Worm (Caenorhabditis elegans) whole organism, L4 larva: ENCODE measurements around the gene str-264.

Experiments
- F10B5.3 ChIP-seq: sonication (generic microtip); optimal IDR thresholded peaks from 2 replicates; lab custom pipeline; 2016; ENCODE audit warnings: mild to moderate bottlenecking, missing genetic modification characterization, missing compliant biosample characterization
- F37D6.2 ChIP-seq: sonication (generic microtip); optimal IDR thresholded peaks from 2 replicates; lab custom pipeline; 2016; ENCODE audit warnings: mild to moderate bottlenecking, missing genetic modification characterization, missing compliant biosample characterization
- F49E8.2 ChIP-seq: sonication (generic microtip); optimal IDR thresholded peaks from 2 replicates; lab custom pipeline; 2016; ENCODE audit warnings: missing compliant biosample characterization, mild to moderate bottlenecking, missing genetic modification characterization, borderline replicate concordance
- R02D3.7 ChIP-seq: fragments of 150-350 bp; sonication (generic microtip); optimal IDR thresholded peaks from 3 replicates; lab custom pipeline; 2014; ENCODE audit warnings: missing biosample characterization, missing genetic modification characterization
- T26A8.4 ChIP-seq: fragments of 200-800 bp; sonication (Bioruptor generic); IDR thresholded peaks from 2 replicates; pipeline ENCODE4 v1.3.6; 2022; ENCODE audit warnings: missing genetic modification characterization, missing compliant biosample characterization
- Y105C5A.15 ChIP-seq: fragments of 200-800 bp; sonication (Bioruptor generic); IDR thresholded peaks from 2 replicates; pipeline ENCODE4 v1.3.6; 2022; ENCODE audit warnings: missing genetic modification characterization, missing compliant biosample characterization
- ZK337.2 ChIP-seq: fragments of 200-800 bp; sonication (Bioruptor generic); IDR thresholded peaks from 2 replicates; pipeline ENCODE4 v1.3.6; 2022; ENCODE audit warnings: missing genetic modification reagents, missing genetic modification characterization, missing compliant biosample characterization
- ZK546.5 ChIP-seq, 2 experiments: sonication (generic microtip); optimal IDR thresholded peaks; 2 replicates each; lab custom pipeline; 2017; ENCODE audit warnings: missing biosample characterization in 2 of 2, missing genetic modification characterization in 2 of 2
- aha-1 ChIP-seq: fragments of 150-350 bp; peaks from one replicate; lab custom pipeline; 2014; ENCODE audit warnings: missing biosample characterization, missing genetic modification characterization
- arid-1 ChIP-seq: fragments of 200-800 bp; sonication (Bioruptor generic); conservative IDR thresholded peaks from 2 replicates; pipeline ENCODE4 v1.3.6; 2022; ENCODE audit warnings: missing genetic modification reagents, missing genetic modification characterization, missing compliant biosample characterization
- attf-4 ChIP-seq: sonication (generic microtip); optimal IDR thresholded peaks from 3 replicates; lab custom pipeline; 2017; ENCODE audit warnings: missing biosample characterization, missing genetic modification characterization
- daf-16 ChIP-seq, 3 experiments: sonication (generic microtip); optimal IDR thresholded peaks; 2 replicates each; lab custom pipeline; 2016 to 2017; ENCODE audit warnings: missing genetic modification characterization in 3 of 3, missing genetic modification reagents in 3 of 3, mild to moderate bottlenecking in 2 of 3, missing compliant biosample characterization in 2 of 3, missing biosample characterization in 1 of 3, moderate library complexity in 1 of 3
- daf-8 ChIP-seq: fragments of 200-800 bp; sonication (Bioruptor generic); IDR thresholded peaks from 2 replicates; pipeline ENCODE4 v1.3.6; 2022; ENCODE audit warnings: missing genetic modification characterization, missing compliant biosample characterization
- dmd-6 ChIP-seq: fragments of 200-800 bp; sonication (Bioruptor generic); IDR thresholded peaks from 2 replicates; pipeline ENCODE4 v1.3.6; 2022; ENCODE audit warnings: missing genetic modification reagents, missing genetic modification characterization, missing compliant biosample characterization
- duxl-1 ChIP-seq: sonication (generic microtip); optimal IDR thresholded peaks from 2 replicates; lab custom pipeline; 2016; ENCODE audit warnings: mild to moderate bottlenecking, missing genetic modification characterization, moderate library complexity, missing compliant biosample characterization; ENCODE audit not compliant: poor library complexity
- dve-1 ChIP-seq: sonication (generic microtip); optimal IDR thresholded peaks from 2 replicates; lab custom pipeline; 2017; ENCODE audit warnings: antibody characterized with exemption, mild to moderate bottlenecking, missing genetic modification characterization, missing compliant biosample characterization; ENCODE audit not compliant: insufficient read depth
- egl-27 ChIP-seq: sonication (generic microtip); optimal IDR thresholded peaks from 3 replicates; lab custom pipeline; 2017; ENCODE audit warnings: missing biosample characterization, missing genetic modification reagents, missing genetic modification characterization
- egl-43 ChIP-seq: fragments of 200-800 bp; sonication (Bioruptor generic); IDR thresholded peaks from 2 replicates; pipeline ENCODE4 v1.3.6; 2022; ENCODE audit warnings: missing genetic modification reagents, missing genetic modification characterization, missing compliant biosample characterization
- fos-1 ChIP-seq: fragments of 150-350 bp; optimal IDR thresholded peaks from 2 replicates; lab custom pipeline; 2014; ENCODE audit warnings: missing biosample characterization, missing genetic modification characterization
- hif-1 ChIP-seq, 2 experiments: sonication (generic microtip); optimal IDR thresholded peaks; 2 replicates each; lab custom pipeline; 2016 to 2017; ENCODE audit warnings: missing compliant biosample characterization in 2 of 2, missing genetic modification characterization in 2 of 2, missing genetic modification reagents in 2 of 2, missing genotype in 2 of 2, mild to moderate bottlenecking in 1 of 2
- lin-1 ChIP-seq: fragments of 200-800 bp; sonication (Bioruptor generic); IDR thresholded peaks from 2 replicates; pipeline ENCODE4 v1.3.6; 2022; ENCODE audit warnings: missing genetic modification reagents, missing genetic modification characterization, missing compliant biosample characterization
- lin-15B ChIP-seq: fragments of 150-350 bp; sonication (generic microtip); optimal IDR thresholded peaks from 3 replicates; lab custom pipeline; 2014; ENCODE audit warnings: missing biosample characterization, missing genetic modification characterization
- lin-39 ChIP-seq: fragments of 150-350 bp; optimal IDR thresholded peaks from 2 replicates; lab custom pipeline; 2014; ENCODE audit warnings: missing biosample characterization, missing genetic modification reagents, missing genetic modification characterization
- lir-3 ChIP-seq: sonication (generic microtip); optimal IDR thresholded peaks from 2 replicates; lab custom pipeline; 2016; ENCODE audit warnings: mild to moderate bottlenecking, missing genetic modification characterization, missing compliant biosample characterization
- lsy-2 ChIP-seq, 2 experiments: fragments of 150-350 bp in 1 of 2; sonication (generic microtip) in 1 of 2; optimal IDR thresholded peaks; 2 replicates each; lab custom pipeline; 2014 to 2017; ENCODE audit warnings: missing biosample characterization in 2 of 2, missing genetic modification characterization in 2 of 2
- madf-5 ChIP-seq, 2 experiments: fragments of 200-800 bp; sonication (Bioruptor generic); IDR thresholded peaks; 2 replicates each; pipeline ENCODE4 v1.3.6; 2022; ENCODE audit warnings: missing compliant biosample characterization in 2 of 2, missing genetic modification characterization in 2 of 2
- madf-9 ChIP-seq: fragments of 200-800 bp; sonication (Bioruptor generic); conservative IDR thresholded peaks from 2 replicates; pipeline ENCODE4 v1.3.6; 2022; ENCODE audit warnings: missing genetic modification reagents, missing genetic modification characterization, missing compliant biosample characterization
- mdl-1 ChIP-seq, 2 experiments: fragments of 150-350 bp in 1 of 2; sonication (generic microtip) in 1 of 2; optimal IDR thresholded peaks; 2 replicates each; lab custom pipeline; 2014 to 2017; ENCODE audit warnings: missing biosample characterization in 2 of 2, missing genetic modification characterization in 2 of 2
- nhr-237 ChIP-seq: sonication (generic microtip); optimal IDR thresholded peaks from 2 replicates; lab custom pipeline; 2017; ENCODE audit warnings: missing biosample characterization, missing genetic modification characterization
- nhr-25 ChIP-seq: sonication (generic microtip); optimal IDR thresholded peaks from 2 replicates; lab custom pipeline; 2017; ENCODE audit warnings: missing genetic modification characterization, mild to moderate bottlenecking, missing compliant biosample characterization, antibody characterized with exemption, moderate library complexity, borderline replicate concordance; ENCODE audit not compliant: insufficient read depth
- nhr-28 ChIP-seq: fragments of 150-350 bp; optimal IDR thresholded peaks from 2 replicates; lab custom pipeline; 2014; ENCODE audit warnings: missing biosample characterization, missing genetic modification characterization
- nhr-41 ChIP-seq: fragments of 200-800 bp; sonication (Bioruptor generic); IDR thresholded peaks from 2 replicates; pipeline ENCODE4 v1.3.6; 2022; ENCODE audit warnings: missing genetic modification reagents, missing genetic modification characterization, missing compliant biosample characterization
- nhr-48 ChIP-seq: sonication (generic microtip); optimal IDR thresholded peaks from 2 replicates; lab custom pipeline; 2016; ENCODE audit warnings: mild to moderate bottlenecking, missing genetic modification characterization, missing compliant biosample characterization
- nhr-77 ChIP-seq: fragments of 150-350 bp; optimal IDR thresholded peaks from 2 replicates; lab custom pipeline; 2014; ENCODE audit warnings: missing biosample characterization, missing genetic modification characterization
- pqm-1 ChIP-seq: sonication (generic microtip); optimal IDR thresholded peaks from 2 replicates; lab custom pipeline; 2017; ENCODE audit warnings: missing biosample characterization, missing genetic modification characterization
- rbr-2 ChIP-seq: sonication (generic microtip); optimal IDR thresholded peaks from 2 replicates; lab custom pipeline; 2016; ENCODE audit warnings: missing genotype, missing genetic modification characterization, missing compliant biosample characterization
- saeg-2 ChIP-seq: fragments of 200-800 bp; sonication (Bioruptor generic); IDR thresholded peaks from 2 replicates; pipeline ENCODE4 v1.3.6; 2022; ENCODE audit warnings: missing genetic modification reagents, missing genetic modification characterization, missing compliant biosample characterization
- sdz-12 ChIP-seq: fragments of 200-800 bp; sonication (Bioruptor generic); optimal IDR thresholded peaks from 2 replicates; lab custom pipeline; 2018; ENCODE audit warnings: mild to moderate bottlenecking, missing genetic modification characterization, missing compliant biosample characterization
- skn-1 ChIP-seq: fragments of 150-350 bp; optimal IDR thresholded peaks from 2 replicates; lab custom pipeline; 2014; ENCODE audit warnings: missing biosample characterization, missing genetic modification characterization
- unc-130 ChIP-seq: sonication (generic microtip); optimal IDR thresholded peaks from 2 replicates; lab custom pipeline; 2016; ENCODE audit warnings: missing genetic modification reagents, missing genetic modification characterization, missing compliant biosample characterization
- unc-62 ChIP-seq, 3 experiments: fragments of 150-350 bp in 1 of 3; sonication (generic microtip); optimal IDR thresholded peaks in 2 of 3; peaks in 1 of 3; 1 replicate in 1 of 3; 2 replicates in 2 of 3; lab custom pipeline; 2014 to 2017; ENCODE audit warnings: missing biosample characterization in 3 of 3, missing genetic modification characterization in 3 of 3, missing genetic modification reagents in 3 of 3, missing genotype in 1 of 3
- zfp-2 ChIP-seq: sonication (generic microtip); optimal IDR thresholded peaks from 2 replicates; lab custom pipeline; 2016; ENCODE audit warnings: mild to moderate bottlenecking, missing genetic modification characterization, missing compliant biosample characterization

str-264 gene

DNA sequence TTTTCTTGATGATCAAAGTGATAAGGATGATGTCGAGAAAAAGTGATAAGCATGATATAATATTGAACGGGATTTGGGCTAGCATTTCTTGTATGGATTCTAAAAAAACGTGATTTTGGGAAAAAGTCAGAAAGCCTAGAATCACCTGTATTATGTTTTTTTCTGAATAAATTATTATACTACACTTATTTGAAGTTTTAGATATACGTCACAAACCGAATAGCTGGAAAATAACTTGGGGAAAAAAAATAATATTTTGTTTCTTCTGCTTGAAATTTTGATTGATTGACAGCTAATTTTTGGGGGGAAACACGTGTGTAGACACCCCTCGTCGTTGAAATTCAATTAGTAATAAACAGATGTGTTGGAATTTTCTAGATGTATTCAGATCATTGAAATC lies at the start of gene str-264:
Gene str-264 (minus strand): TSS at position 101 of the 400 bp plus-strand sequence.
- no peak for TF ChIP-seq nhr-77 (tag; lab: Kevin White, UChicago)
- no peak for TF ChIP-seq madf-5 (GFP tag; IDR thresholded peaks at IDR 0.05; lab: Robert Waterston, UW)
- TF ChIP-seq mdl-1 (tag; optimal IDR thresholded peaks at IDR 0.05; lab: Kevin White, UChicago) = no peak
- no peak for TF ChIP-seq lin-39
- TF ChIP-seq sdz-12 = no peak
- TF ChIP-seq arid-1 (GFP tag; lab: Robert Waterston, UW) = no peak
- TF ChIP-seq rbr-2 (tag; lab: Kevin White, UChicago) = no peak

DNA sequence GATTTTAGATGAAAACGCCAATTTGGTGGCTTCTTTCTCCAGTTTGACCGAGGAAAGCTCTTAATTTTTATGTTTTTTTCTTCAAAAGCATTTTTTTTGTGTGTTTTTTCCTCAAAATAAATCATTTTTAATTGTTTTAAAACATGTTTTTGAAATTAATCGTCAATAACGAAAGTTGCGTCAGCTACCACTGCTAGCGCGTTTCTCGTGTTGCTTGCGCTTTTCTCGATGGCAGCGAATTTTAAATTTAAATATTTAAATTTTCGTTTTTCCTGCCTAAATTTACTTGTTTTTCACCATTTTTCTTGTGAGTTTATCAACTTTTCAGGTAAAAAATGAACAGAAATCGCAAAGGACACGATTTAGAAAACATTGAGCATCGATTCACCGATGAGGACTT lies 45.5 kb upstream of the str-264 start, which contains the start of gene prde-1:
Gene prde-1 (plus strand): TSS at position 322 of the 400 bp plus-strand sequence.
- TF ChIP-seq F49E8.2 (tag; lab: Kevin White, UChicago) = peak; percentile 50
- TF ChIP-seq F10B5.3 (tag; lab: Kevin White, UChicago) = no peak
- no peak for TF ChIP-seq nhr-48 (tag; lab: Kevin White, UChicago)

- TF ChIP-seq egl-27 (tag; lab: Kevin White, UChicago) (no peak), lir-3 (tag; lab: Kevin White, UChicago) (no peak), mdl-1 (tag; optimal IDR thresholded peaks at IDR 0.05; lab: Kevin White, UChicago) (no peak), saeg-2 (GFP tag; lab: Robert Waterston, UW) (no peak), nhr-41 (GFP tag; lab: Robert Waterston, UW) (no peak), madf-9 (no peak), skn-1 (tag; lab: Kevin White, UChicago) (no peak), ZK546.5 (tag; optimal IDR thresholded peaks at IDR 0.05; lab: Kevin White, UChicago) (no peak), F37D6.2 (no peak), nhr-77 (tag; lab: Kevin White, UChicago) (no peak), ZK337.2 (GFP tag; lab: Robert Waterston, UW) (no peak), aha-1 (tag; lab: Kevin White, UChicago) (no peak), T26A8.4 (no peak), zfp-2 (tag; lab: Kevin White, UChicago) (no peak), Y105C5A.15 (GFP tag; lab: Robert Waterston, UW) (no peak), arid-1 (GFP tag; lab: Robert Waterston, UW) (no peak), rbr-2 (tag; lab: Kevin White, UChicago) (no peak), nhr-237 (tag; lab: Kevin White, UChicago) (no peak), daf-8 (no peak), nhr-28 (tag; lab: Kevin White, UChicago) (no peak)
These were observed 43.9 kb upstream of the str-264 start, which contains the start of gene F21A3.4 for ce11 chrV:15536320-15536719. Gene F21A3.4 (plus strand): TSS chrV:15536620.

DNA sequence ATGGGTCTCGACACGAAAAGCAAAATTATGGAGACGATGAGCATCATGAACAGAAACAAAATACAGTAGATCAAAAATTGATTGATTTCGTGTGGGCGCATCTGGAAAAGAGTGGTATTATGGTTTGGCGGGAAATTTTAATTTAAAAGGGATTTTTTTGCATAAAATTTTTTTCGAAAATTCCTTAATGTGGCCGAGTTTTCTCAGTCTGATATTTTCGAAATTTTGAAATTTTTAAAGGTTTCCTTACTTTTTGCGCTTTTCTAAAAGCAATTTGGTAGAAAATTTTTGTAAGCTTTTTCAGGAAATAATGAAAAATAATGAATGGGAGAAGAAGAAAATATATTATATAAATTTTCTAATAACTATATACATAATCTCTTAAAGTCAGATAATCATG lies 41.4 kb upstream of the str-264 start, which contains the start of gene F21A3.2:
Gene F21A3.2 (minus strand): TSS at position 101 of the 400 bp plus-strand sequence.
- TF ChIP-seq fos-1 (tag; lab: Kevin White, UChicago) (no peak), unc-130 (no peak), unc-62 (GFP tag; optimal IDR thresholded peaks at IDR 0.05 in 1 of 2; lab: Kevin White, UChicago) (peak in 1 of 2 experiments; percentile 26), unc-62 (tag; optimal IDR thresholded peaks at IDR 0.05; lab: Kevin White, UChicago) (no peak)

DNA sequence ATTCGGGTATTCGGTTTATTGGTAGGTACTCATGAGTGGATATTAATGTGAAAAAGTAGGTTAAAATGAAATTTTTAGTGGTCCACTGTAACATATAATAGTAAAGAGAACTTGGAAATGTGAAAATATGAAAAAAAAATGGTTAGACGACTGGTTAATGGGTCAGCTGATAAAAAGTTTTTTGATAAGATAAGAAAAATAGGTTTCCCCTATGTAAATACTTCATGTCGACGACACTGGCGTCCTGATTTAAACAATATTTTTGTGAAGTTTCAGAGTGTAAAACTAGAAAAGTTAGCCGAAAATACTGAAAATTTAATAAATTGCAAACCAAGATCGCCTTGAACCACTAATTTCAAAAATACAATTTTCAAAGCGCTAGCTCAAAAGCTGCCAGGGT lies 40.7 kb upstream of the str-264 start, which contains the start of gene F21A3.11:
Gene F21A3.11 (minus strand): TSS at position 117 of the 400 bp plus-strand sequence.
- TF ChIP-seq daf-16 (GFP tag; optimal IDR thresholded peaks at IDR 0.05; lab: Kevin White, UChicago) = no peak
- peak; percentile 78 for TF ChIP-seq daf-16 (tag; optimal IDR thresholded peaks at IDR 0.05; lab: Kevin White, UChicago)
- no peak for TF ChIP-seq fos-1 (tag; lab: Kevin White, UChicago)
- no peak for TF ChIP-seq lsy-2 (tag; optimal IDR thresholded peaks at IDR 0.05; lab: Kevin White, UChicago)
- no peak for TF ChIP-seq attf-4
- no peak for TF ChIP-seq duxl-1 (tag; lab: Kevin White, UChicago)
- peak; percentile 40 for TF ChIP-seq pqm-1 (tag; lab: Kevin White, UChicago)
- no peak for TF ChIP-seq skn-1 (tag; lab: Kevin White, UChicago)
- TF ChIP-seq T26A8.4 = no peak
- TF ChIP-seq egl-43 = no peak
- TF ChIP-seq dve-1 (tag; lab: Kevin White, UChicago) = peak; percentile 45
- TF ChIP-seq R02D3.7 (tag; lab: Kevin White, UChicago) = no peak
- TF ChIP-seq dmd-6 (GFP tag; lab: Robert Waterston, UW) = peak; percentile 38; the same call in 1 of the 2 replicates
- TF ChIP-seq hif-1 (tag; optimal IDR thresholded peaks at IDR 0.05; lab: Kevin White, UChicago) = no peak
- TF ChIP-seq lin-1 (GFP tag; lab: Robert Waterston, UW) = no peak
- no peak for TF ChIP-seq lin-15B (tag; lab: Kevin White, UChicago)
- no peak for TF ChIP-seq nhr-25
- no peak for TF ChIP-seq ZK546.5 (tag; optimal IDR thresholded peaks at IDR 0.05; lab: Kevin White, UChicago)
